Worm (Caenorhabditis elegans): ENCODE measurements around the gene fahd-1.

- no peak for TF ChIP-seq lin-13 (tag; optimal IDR thresholded peaks at IDR 0.05)
- TF ChIP-seq elt-1 (tag; optimal IDR thresholded peaks at IDR 0.05; ENCODE audit: borderline replicate concordance, insufficient read depth) = no peak
- no peak for TF ChIP-seq unc-62 (GFP tag; optimal IDR thresholded peaks at IDR 0.05)
- TF ChIP-seq ceh-43 (GFP tag; optimal IDR thresholded peaks at IDR 0.05) = no peak
- no peak for TF ChIP-seq mep-1 (tag; optimal IDR thresholded peaks at IDR 0.05)
- TF ChIP-seq unc-39 (tag; optimal IDR thresholded peaks at IDR 0.05) = no peak
Observed at ce11 chrIII:7889036-7889435, 3.0 kb upstream of the fahd-1 start.
